Worm (Caenorhabditis elegans) whole organism, midembryonic: Measurements from ENCODE around the gene F02E8.4.

Experiments used
- T22C8.4 ChIP-seq: fragments of 200-800 bp; sonication (Bioruptor generic); IDR thresholded peaks from 2 replicates; pipeline ENCODE4 v1.3.6; 2022; ENCODE audit warnings: missing genetic modification characterization, missing compliant biosample characterization
- cog-1 ChIP-seq: sonication (generic microtip); optimal IDR thresholded peaks from 2 replicates; lab custom pipeline; 2016; ENCODE audit warnings: missing genetic modification characterization, missing compliant biosample characterization
- flt-1 ChIP-seq: fragments of 200-800 bp; sonication (Bioruptor generic); IDR thresholded peaks from 2 replicates; pipeline ENCODE4 v1.3.6; 2022; ENCODE audit warnings: missing genetic modification characterization, missing compliant biosample characterization
- klf-2 ChIP-seq: fragments of 200-800 bp; sonication (Bioruptor generic); conservative IDR thresholded peaks from 2 replicates; pipeline ENCODE4 v1.3.6; 2022; ENCODE audit warnings: missing genetic modification reagents, missing genetic modification characterization, missing compliant biosample characterization
- med-1 ChIP-seq: sonication (generic microtip); optimal IDR thresholded peaks from 2 replicates; lab custom pipeline; 2017; ENCODE audit warnings: missing genetic modification characterization, mild to moderate bottlenecking, missing compliant biosample characterization, antibody characterized with exemption, missing genetic modification reagents; ENCODE audit not compliant: insufficient read depth
- ref-1 ChIP-seq: fragments of 200-800 bp; sonication (Bioruptor generic); conservative IDR thresholded peaks from 2 replicates; pipeline ENCODE4 v1.3.6; 2022; ENCODE audit warnings: missing genetic modification reagents, missing genetic modification characterization, missing compliant biosample characterization
- tab-1 ChIP-seq: fragments of 200-800 bp; sonication (Bioruptor generic); IDR thresholded peaks from 2 replicates; pipeline ENCODE4 v1.3.6; 2022; ENCODE audit warnings: missing genetic modification characterization, missing compliant biosample characterization
- ztf-23 ChIP-seq: fragments of 200-800 bp; sonication (Bioruptor generic); IDR thresholded peaks from 2 replicates; pipeline ENCODE4 v1.3.6; 2022; ENCODE audit warnings: missing genetic modification reagents, missing genetic modification characterization, missing compliant biosample characterization
- ztf-29 ChIP-seq: fragments of 200-800 bp; sonication (Bioruptor generic); IDR thresholded peaks from 2 replicates; pipeline ENCODE4 v1.3.6; 2022; ENCODE audit warnings: missing genetic modification reagents, missing genetic modification characterization, missing compliant biosample characterization

F02E8.4 gene

DNA sequence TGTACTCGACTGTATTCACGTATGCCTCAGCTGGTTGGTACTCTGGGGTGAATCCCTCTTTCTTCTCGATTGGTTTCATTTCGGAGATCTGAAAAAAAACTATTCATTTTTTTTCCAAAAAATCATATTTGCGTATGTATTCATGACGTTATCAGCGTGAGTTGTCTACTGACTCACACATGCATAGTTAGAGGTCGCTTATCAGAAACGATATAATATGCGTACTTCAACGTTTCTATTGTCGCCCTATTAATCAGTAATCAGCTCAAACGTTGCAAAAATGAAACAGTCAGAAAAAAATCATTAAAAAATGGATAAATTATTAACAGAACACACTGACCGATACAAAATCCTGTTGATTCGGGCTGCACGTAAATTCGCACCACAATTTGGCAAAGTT, 24.6 kb downstream of the F02E8.4 start:
- TF ChIP-seq ztf-23 (no peak), T22C8.4 (GFP tag; lab: Robert Waterston, UW) (no peak), med-1 (GFP tag; lab: Kevin White, UChicago) (no peak), flt-1 (GFP tag; lab: Robert Waterston, UW) (no peak), cog-1 (no peak), ref-1 (GFP tag; lab: Robert Waterston, UW) (no peak), tab-1 (GFP tag; lab: Robert Waterston, UW) (no peak), ztf-29 (no peak), klf-2 (GFP tag; lab: Robert Waterston, UW) (no peak)

DNA sequence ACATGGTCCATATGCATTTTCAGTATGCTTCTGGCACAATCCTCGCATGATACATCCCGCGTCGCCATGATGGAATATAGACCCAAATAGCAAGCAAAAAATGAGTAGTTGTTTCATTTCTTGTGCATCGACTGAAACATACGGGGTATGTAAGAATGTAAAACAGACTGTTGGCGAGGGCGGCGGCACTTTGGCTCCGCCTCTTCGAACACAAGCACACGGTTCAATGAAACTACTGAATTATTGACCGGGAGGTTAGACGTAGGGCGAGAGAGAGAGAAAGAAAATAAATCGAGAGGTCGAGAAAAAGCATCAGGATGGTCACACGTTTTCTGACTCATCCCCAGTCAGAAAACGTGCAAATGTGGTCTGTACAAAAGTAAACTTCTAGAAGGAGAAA, 26.0 kb downstream of the F02E8.4 start:
- TF ChIP-seq ztf-23: no peak
- TF ChIP-seq ref-1 (GFP tag; lab: Robert Waterston, UW): no peak
- TF ChIP-seq tab-1 (GFP tag; lab: Robert Waterston, UW): no peak
- TF ChIP-seq klf-2 (GFP tag; lab: Robert Waterston, UW): no peak
- no peak for TF ChIP-seq flt-1 (GFP tag; lab: Robert Waterston, UW)
- no peak for TF ChIP-seq cog-1
- TF ChIP-seq med-1 (GFP tag; lab: Kevin White, UChicago): no peak
- no peak for TF ChIP-seq ztf-29
- no peak for TF ChIP-seq T22C8.4 (GFP tag; lab: Robert Waterston, UW)

DNA sequence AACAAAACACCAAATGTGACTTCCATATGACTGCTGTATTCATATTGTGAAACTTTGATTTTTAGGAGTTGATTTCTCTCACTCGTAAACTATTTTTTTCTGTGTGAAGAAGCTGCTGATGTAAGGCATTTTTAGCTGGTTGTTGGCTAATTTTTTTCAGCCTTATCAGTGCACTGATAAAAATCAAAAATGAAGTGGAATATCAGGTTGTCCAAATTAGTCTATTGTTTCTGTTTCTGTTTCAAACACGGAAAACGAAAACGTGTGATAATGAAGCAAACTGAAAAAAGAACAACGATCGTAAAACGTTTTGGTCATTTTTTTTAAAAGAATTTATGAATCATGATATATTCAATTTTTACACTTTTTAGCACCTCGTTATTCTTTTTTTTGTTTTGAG, 26.9 kb downstream of the F02E8.4 start:
- TF ChIP-seq ztf-29 (no peak), klf-2 (GFP tag; lab: Robert Waterston, UW) (no peak), ztf-23 (no peak)

DNA sequence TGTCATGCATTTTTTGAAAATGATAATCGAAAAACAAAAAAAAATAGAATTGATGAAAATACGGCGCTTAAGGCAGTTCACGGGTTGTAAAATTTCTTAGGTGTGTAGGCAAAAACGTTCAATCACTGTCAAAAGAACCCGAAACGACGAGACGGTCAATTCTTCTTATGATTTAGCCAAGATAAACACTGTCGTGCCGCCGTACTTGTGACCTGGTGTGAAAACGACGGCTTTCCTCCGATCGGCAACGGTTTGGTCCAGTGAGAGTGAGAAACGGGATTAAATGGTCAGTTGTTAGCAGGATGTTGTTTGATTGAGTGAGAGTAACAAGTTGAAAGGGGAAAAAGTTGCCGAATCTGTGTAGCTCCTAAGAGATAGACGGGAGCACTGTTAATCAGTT, 30.2 kb downstream of the F02E8.4 start:
- no peak for TF ChIP-seq T22C8.4 (GFP tag; lab: Robert Waterston, UW)
- no peak for TF ChIP-seq med-1 (GFP tag; lab: Kevin White, UChicago)
- TF ChIP-seq ztf-23: no peak
- TF ChIP-seq ztf-29: no peak
- no peak for TF ChIP-seq cog-1
- TF ChIP-seq flt-1 (GFP tag; lab: Robert Waterston, UW): no peak
- TF ChIP-seq klf-2 (GFP tag; lab: Robert Waterston, UW): no peak
- no peak for TF ChIP-seq tab-1 (GFP tag; lab: Robert Waterston, UW)
- no peak for TF ChIP-seq ref-1 (GFP tag; lab: Robert Waterston, UW)

DNA sequence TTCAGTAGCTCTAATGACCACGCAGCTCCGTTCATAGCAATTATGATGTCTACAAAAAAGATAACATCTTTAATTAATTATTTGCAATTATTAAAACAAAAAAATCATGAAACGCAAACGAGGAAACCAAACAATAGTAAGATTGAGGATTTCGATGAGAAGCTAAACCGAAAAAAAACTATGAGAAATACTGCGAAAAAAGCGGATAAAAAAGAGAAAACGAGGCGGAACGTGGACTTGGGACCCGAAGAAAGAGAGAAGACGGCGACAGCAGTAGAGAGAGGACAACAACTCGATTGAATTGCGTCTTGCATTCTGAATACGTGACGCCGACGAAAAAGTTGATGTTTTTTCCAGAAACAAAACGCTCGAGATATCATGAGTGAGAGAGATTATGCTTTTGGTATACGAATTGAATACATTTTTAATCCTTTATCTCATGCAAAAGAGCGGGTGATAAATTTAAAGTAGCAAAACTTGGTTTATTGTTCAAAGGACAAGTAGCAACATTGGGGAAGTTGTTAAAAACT, 35.0 kb downstream of the F02E8.4 start, which contains the start of gene ncr-1:
TSS of gene ncr-1 (minus strand) at position 51 of the 530 bp plus-strand sequence.
- no peak for TF ChIP-seq ztf-29
- no peak for TF ChIP-seq cog-1
- no peak for TF ChIP-seq flt-1 (GFP tag; lab: Robert Waterston, UW)
- no peak for TF ChIP-seq ref-1 (GFP tag; lab: Robert Waterston, UW)
- TF ChIP-seq klf-2 (GFP tag; lab: Robert Waterston, UW): no peak

DNA sequence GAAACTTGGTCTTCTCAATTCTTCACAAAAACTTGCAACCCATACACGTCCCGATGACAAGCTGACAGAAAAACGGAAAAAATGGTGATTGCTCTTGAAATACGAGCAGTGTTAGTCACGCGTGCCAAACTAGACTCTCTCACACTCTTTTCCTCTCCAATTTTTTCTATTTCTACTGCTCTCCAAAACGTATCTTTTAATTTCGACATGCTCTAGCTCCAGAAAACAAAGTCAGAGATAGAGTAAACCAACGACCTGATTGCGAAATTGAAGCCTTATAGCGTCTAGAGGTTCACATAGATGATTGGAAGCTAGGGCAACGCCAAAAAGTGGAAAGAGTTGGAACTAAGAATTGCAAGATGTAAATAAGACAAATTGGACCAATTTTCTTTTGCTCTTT, 36.5 kb downstream of the F02E8.4 start:
- no peak for TF ChIP-seq klf-2 (GFP tag; lab: Robert Waterston, UW)
- TF ChIP-seq med-1 (GFP tag; lab: Kevin White, UChicago): no peak
- no peak for TF ChIP-seq cog-1
- no peak for TF ChIP-seq T22C8.4 (GFP tag; lab: Robert Waterston, UW)
- no peak for TF ChIP-seq ref-1 (GFP tag; lab: Robert Waterston, UW)
- no peak for TF ChIP-seq tab-1 (GFP tag; lab: Robert Waterston, UW)
- no peak for TF ChIP-seq flt-1 (GFP tag; lab: Robert Waterston, UW)
- TF ChIP-seq ztf-23: no peak
- no peak for TF ChIP-seq ztf-29

DNA sequence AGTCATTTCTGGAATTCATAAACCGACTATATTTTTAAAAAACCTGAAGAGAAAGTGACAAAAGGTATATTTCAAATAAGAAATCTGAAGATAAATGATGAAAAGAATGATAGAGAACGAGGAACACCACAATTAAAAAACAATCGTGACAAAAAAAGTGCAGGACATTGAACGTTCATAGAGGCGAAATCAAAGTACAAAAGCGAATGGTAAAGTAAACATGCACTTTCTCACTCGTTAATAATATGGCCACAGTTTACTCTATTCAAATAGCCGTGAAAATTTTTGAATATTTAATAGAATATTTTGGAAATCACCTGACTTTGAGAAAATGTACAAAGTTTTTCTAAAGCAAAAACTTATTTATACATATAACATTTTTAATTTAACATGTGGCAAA, 38.3 kb downstream of the F02E8.4 start, which contains the start of gene F46H6.5:
TSS of gene F46H6.5 (minus strand) at position 10 of the 400 bp plus-strand sequence.
- TF ChIP-seq tab-1 (GFP tag; lab: Robert Waterston, UW) (no peak), klf-2 (GFP tag; lab: Robert Waterston, UW) (no peak), ref-1 (GFP tag; lab: Robert Waterston, UW) (no peak), cog-1 (no peak), ztf-23 (no peak), T22C8.4 (GFP tag; lab: Robert Waterston, UW) (no peak)

DNA sequence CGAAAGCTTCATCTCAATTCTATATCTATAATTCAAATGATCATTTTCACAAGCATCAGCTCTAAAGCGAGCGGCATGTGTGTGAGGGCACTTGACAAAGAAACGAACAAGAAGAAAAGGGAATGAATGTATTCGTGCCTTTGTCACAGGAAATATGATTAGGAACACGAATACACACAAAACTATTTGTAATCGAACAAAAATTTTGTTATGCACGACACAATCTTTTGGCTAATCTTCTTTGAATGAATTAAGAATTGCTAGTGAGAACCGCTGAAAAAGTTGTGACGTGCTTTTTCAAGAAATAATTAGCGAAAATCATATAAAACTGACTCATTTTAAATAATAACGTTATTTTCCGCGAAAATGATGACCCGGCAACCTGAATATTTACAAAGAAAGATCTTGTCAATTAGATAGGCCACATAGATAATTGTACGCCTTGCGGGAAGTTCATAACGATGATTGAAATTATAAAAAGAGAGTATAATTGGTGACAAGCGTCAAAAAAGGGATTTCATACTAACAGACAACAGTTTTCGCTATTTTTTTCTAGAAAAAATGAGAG, 39.6 kb downstream of the F02E8.4 start:
- TF ChIP-seq T22C8.4 (GFP tag; lab: Robert Waterston, UW): no peak
- no peak for TF ChIP-seq med-1 (GFP tag; lab: Kevin White, UChicago)
- no peak for TF ChIP-seq flt-1 (GFP tag; lab: Robert Waterston, UW)
- no peak for TF ChIP-seq klf-2 (GFP tag; lab: Robert Waterston, UW)
- TF ChIP-seq tab-1 (GFP tag; lab: Robert Waterston, UW): no peak
- TF ChIP-seq ztf-23: no peak

DNA sequence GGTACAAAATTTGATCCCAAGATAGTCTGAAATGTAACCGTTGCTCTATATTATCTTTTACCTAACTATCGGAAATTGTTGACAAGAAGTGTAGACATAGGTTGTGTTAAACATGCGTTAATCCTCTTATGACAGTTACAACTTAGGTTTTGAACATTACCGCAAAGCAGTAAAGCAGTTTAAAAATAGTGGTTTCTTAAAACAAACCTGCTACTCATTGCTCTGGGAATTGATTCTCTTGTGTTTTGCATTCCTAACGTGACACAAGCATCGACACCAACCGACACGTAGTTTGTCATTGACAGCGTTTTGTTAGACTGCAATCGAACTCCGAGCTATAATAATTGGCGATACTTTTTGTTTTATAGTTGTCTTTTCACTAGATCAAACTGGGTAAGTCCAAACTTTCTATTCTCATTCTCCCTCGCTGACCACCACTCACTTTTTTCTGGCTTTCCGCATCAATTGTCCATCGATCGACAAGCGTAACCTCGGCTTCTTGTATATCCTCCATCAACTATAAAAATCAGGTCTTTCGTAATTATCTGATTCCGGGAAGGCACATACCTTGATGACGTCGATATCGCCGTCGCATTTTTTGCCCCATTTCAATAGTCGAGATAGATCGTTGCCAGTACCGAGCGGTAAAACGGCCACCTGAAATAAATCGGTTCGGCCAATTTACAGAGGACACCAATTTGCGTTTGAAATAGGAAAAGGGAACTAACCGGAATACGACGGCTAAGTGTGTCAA, 42.1 kb downstream of the F02E8.4 start:
- no peak for TF ChIP-seq med-1 (GFP tag; lab: Kevin White, UChicago)
- no peak for TF ChIP-seq ztf-23
- no peak for TF ChIP-seq ztf-29
- TF ChIP-seq flt-1 (GFP tag; lab: Robert Waterston, UW): no peak
- TF ChIP-seq T22C8.4 (GFP tag; lab: Robert Waterston, UW): no peak
- no peak for TF ChIP-seq klf-2 (GFP tag; lab: Robert Waterston, UW)
- no peak for TF ChIP-seq tab-1 (GFP tag; lab: Robert Waterston, UW)
- TF ChIP-seq ref-1 (GFP tag; lab: Robert Waterston, UW): no peak
- no peak for TF ChIP-seq cog-1
